Worm (Caenorhabditis elegans) whole organism, L1 larva: ENCODE measurements around the gene C07D10.5.

ENCODE experiments used
- C04F5.9 ChIP-seq: sonication (generic microtip); optimal IDR thresholded peaks from 2 replicates; lab custom pipeline; 2016; ENCODE audit warnings: missing genetic modification characterization, missing compliant biosample characterization
- C16A3.4 ChIP-seq: fragments of 150-350 bp; optimal IDR thresholded peaks from 2 replicates; lab custom pipeline; 2014; ENCODE audit warnings: missing biosample characterization, missing genetic modification characterization
- aha-1 ChIP-seq: fragments of 150-350 bp; optimal IDR thresholded peaks from 2 replicates; lab custom pipeline; 2014; ENCODE audit warnings: missing biosample characterization, missing genetic modification characterization
- alr-1 ChIP-seq: fragments of 200-800 bp; sonication (Bioruptor generic); optimal IDR thresholded peaks from 2 replicates; lab custom pipeline; 2018; ENCODE audit warnings: borderline replicate concordance, mild to moderate bottlenecking, missing genetic modification characterization, missing compliant biosample characterization
- blmp-1 ChIP-seq: fragments of 150-350 bp; optimal IDR thresholded peaks from 2 replicates; lab custom pipeline; 2014; ENCODE audit warnings: missing biosample characterization, missing genetic modification characterization
- ceh-63 ChIP-seq: fragments of 200-800 bp; sonication (Bioruptor generic); optimal IDR thresholded peaks from 2 replicates; lab custom pipeline; 2018; ENCODE audit warnings: mild to moderate bottlenecking, missing genetic modification characterization, missing compliant biosample characterization
- ceh-90 ChIP-seq: sonication (generic microtip); optimal IDR thresholded peaks from 2 replicates; lab custom pipeline; 2016; ENCODE audit warnings: missing genetic modification characterization, missing compliant biosample characterization
- ces-1 ChIP-seq: fragments of 150-350 bp; optimal IDR thresholded peaks from 2 replicates; lab custom pipeline; 2014; ENCODE audit warnings: missing biosample characterization, missing genetic modification reagents, missing genetic modification characterization
- dsc-1 ChIP-seq: sonication (generic microtip); optimal IDR thresholded peaks from 2 replicates; lab custom pipeline; 2016; ENCODE audit warnings: mild to moderate bottlenecking, missing genetic modification characterization, missing compliant biosample characterization
- elt-3 ChIP-seq, 6 experiments: fragments of 150-350 bp in 1 of 6; sonication (generic microtip); optimal IDR thresholded peaks; 2 replicates each; lab custom pipeline; 2017 to 2018; ENCODE audit warnings: missing biosample characterization in 6 of 6, missing genetic modification characterization in 6 of 6, inconsistent platforms in 1 of 6
- ets-5 ChIP-seq: fragments of 200-800 bp; sonication (Bioruptor generic); IDR thresholded peaks from 2 replicates; pipeline ENCODE4 v1.3.6; 2022; ENCODE audit warnings: missing genetic modification characterization, missing compliant biosample characterization
- fkh-4 ChIP-seq: sonication (generic microtip); optimal IDR thresholded peaks from 2 replicates; lab custom pipeline; 2016; ENCODE audit warnings: missing compliant biosample characterization, missing genetic modification characterization, borderline replicate concordance
- fkh-8 ChIP-seq: sonication (generic microtip); optimal IDR thresholded peaks from 2 replicates; lab custom pipeline; 2016; ENCODE audit warnings: mild to moderate bottlenecking, missing genetic modification characterization, missing compliant biosample characterization
- grh-1 ChIP-seq: fragments of 200-800 bp; sonication (Bioruptor generic); IDR thresholded peaks from 2 replicates; pipeline ENCODE4 v1.3.6; 2022; ENCODE audit warnings: missing genetic modification reagents, missing genetic modification characterization, missing compliant biosample characterization
- isw-1 ChIP-seq: fragments of 200-800 bp; sonication (Bioruptor generic); IDR thresholded peaks from 2 replicates; pipeline ENCODE4 v1.3.6; 2022; ENCODE audit warnings: missing genetic modification characterization, missing compliant biosample characterization
- lin-14 ChIP-seq: fragments of 200-800 bp; sonication (Bioruptor generic); optimal IDR thresholded peaks from 2 replicates; lab custom pipeline; 2018; ENCODE audit warnings: mild to moderate bottlenecking, missing genetic modification characterization, moderate library complexity, missing compliant biosample characterization
- lin-15B ChIP-seq: fragments of 150-350 bp; sonication (generic microtip); optimal IDR thresholded peaks from 3 replicates; lab custom pipeline; 2014; ENCODE audit warnings: missing biosample characterization, missing genetic modification characterization
- lir-3 ChIP-seq: sonication (generic microtip); optimal IDR thresholded peaks from 2 replicates; lab custom pipeline; 2016; ENCODE audit warnings: mild to moderate bottlenecking, missing genetic modification characterization, moderate library complexity, missing compliant biosample characterization; ENCODE audit not compliant: poor library complexity
- lsy-2 ChIP-seq, 2 experiments: fragments of 150-350 bp; optimal IDR thresholded peaks; 2 replicates each; lab custom pipeline; 2014; ENCODE audit warnings: missing biosample characterization in 2 of 2, missing genetic modification characterization in 2 of 2
- mef-2 ChIP-seq: fragments of 150-350 bp; optimal IDR thresholded peaks from 2 replicates; lab custom pipeline; 2014; ENCODE audit warnings: missing biosample characterization, missing genetic modification characterization
- mep-1 ChIP-seq: fragments of 150-350 bp; optimal IDR thresholded peaks from 2 replicates; lab custom pipeline; 2014; ENCODE audit warnings: missing biosample characterization, missing genetic modification characterization
- nhr-19 ChIP-seq: fragments of 200-800 bp; sonication (Bioruptor generic); conservative IDR thresholded peaks from 2 replicates; pipeline ENCODE4 v1.3.6; 2022; ENCODE audit warnings: missing genetic modification characterization, missing compliant biosample characterization
- nhr-20 ChIP-seq: sonication (generic microtip); optimal IDR thresholded peaks from 2 replicates; lab custom pipeline; 2016; ENCODE audit warnings: mild to moderate bottlenecking, missing genetic modification characterization, missing compliant biosample characterization
- nhr-28 ChIP-seq: fragments of 150-350 bp; optimal IDR thresholded peaks from 2 replicates; lab custom pipeline; 2014; ENCODE audit warnings: missing biosample characterization, missing genetic modification characterization
- nhr-47 ChIP-seq: sonication (generic microtip); optimal IDR thresholded peaks from 2 replicates; lab custom pipeline; 2016; ENCODE audit warnings: mild to moderate bottlenecking, missing genetic modification characterization, moderate library complexity, missing compliant biosample characterization
- nhr-71 ChIP-seq: sonication (generic microtip); optimal IDR thresholded peaks from 2 replicates; lab custom pipeline; 2016; ENCODE audit warnings: mild to moderate bottlenecking, missing genetic modification characterization, moderate library complexity, missing compliant biosample characterization
- nhr-84 ChIP-seq: sonication (generic microtip); optimal IDR thresholded peaks from 2 replicates; lab custom pipeline; 2017; ENCODE audit warnings: missing biosample characterization, missing genetic modification characterization
- nhr-85 ChIP-seq: sonication (generic microtip); peaks from one replicate; lab custom pipeline; 2016; ENCODE audit warnings: missing genetic modification characterization, inconsistent platforms, missing compliant biosample characterization
- nhr-90 ChIP-seq: sonication (generic microtip); optimal IDR thresholded peaks from 2 replicates; lab custom pipeline; 2016; ENCODE audit warnings: mild to moderate bottlenecking, missing genetic modification characterization, missing compliant biosample characterization; ENCODE audit not compliant: poor library complexity
- pax-3 ChIP-seq: fragments of 200-800 bp; sonication (Bioruptor generic); optimal IDR thresholded peaks from 2 replicates; lab custom pipeline; 2018; ENCODE audit warnings: mild to moderate bottlenecking, missing genetic modification characterization, moderate library complexity, missing compliant biosample characterization
- rnt-1 ChIP-seq: sonication (generic microtip); optimal IDR thresholded peaks from 2 replicates; lab custom pipeline; 2016; ENCODE audit warnings: mild to moderate bottlenecking, missing genetic modification characterization, moderate library complexity, missing compliant biosample characterization
- skn-1 ChIP-seq: fragments of 150-350 bp; optimal IDR thresholded peaks from 2 replicates; lab custom pipeline; 2014; ENCODE audit warnings: missing biosample characterization, missing genetic modification characterization
- snpc-4 ChIP-seq: fragments of 150-350 bp; optimal IDR thresholded peaks from 2 replicates; lab custom pipeline; 2014; ENCODE audit warnings: missing biosample characterization, missing genetic modification characterization
- snu-23 ChIP-seq: sonication (generic microtip); optimal IDR thresholded peaks from 2 replicates; lab custom pipeline; 2016; ENCODE audit warnings: missing genetic modification characterization, missing compliant biosample characterization
- sptf-1 ChIP-seq: fragments of 150-350 bp; optimal IDR thresholded peaks from 2 replicates; lab custom pipeline; 2014; ENCODE audit warnings: missing biosample characterization, missing genetic modification characterization
- tbx-2 ChIP-seq: sonication (generic microtip); optimal IDR thresholded peaks from 2 replicates; lab custom pipeline; 2016; ENCODE audit warnings: missing genetic modification characterization, missing compliant biosample characterization
- unc-86 ChIP-seq: sonication (generic microtip); optimal IDR thresholded peaks from 2 replicates; lab custom pipeline; 2016; ENCODE audit warnings: missing genetic modification characterization, missing compliant biosample characterization
- vab-15 ChIP-seq: sonication (generic microtip); optimal IDR thresholded peaks from 2 replicates; lab custom pipeline; 2017; ENCODE audit warnings: missing genotype, mild to moderate bottlenecking, missing genetic modification characterization, missing compliant biosample characterization
- zip-4 ChIP-seq: fragments of 200-800 bp; sonication (Bioruptor generic); optimal IDR thresholded peaks from 2 replicates; lab custom pipeline; 2018; ENCODE audit warnings: mild to moderate bottlenecking, missing genetic modification characterization, moderate library complexity, missing compliant biosample characterization
- ztf-11 ChIP-seq, 2 experiments: sonication (generic microtip); optimal IDR thresholded peaks; 2 replicates each; lab custom pipeline; 2016 to 2017; ENCODE audit warnings: missing genetic modification characterization in 2 of 2, missing biosample characterization in 1 of 2, missing compliant biosample characterization in 1 of 2
- ztf-4 ChIP-seq: fragments of 150-350 bp; optimal IDR thresholded peaks from 2 replicates; lab custom pipeline; 2014; ENCODE audit warnings: missing biosample characterization, missing genetic modification characterization

Gene C07D10.5

DNA sequence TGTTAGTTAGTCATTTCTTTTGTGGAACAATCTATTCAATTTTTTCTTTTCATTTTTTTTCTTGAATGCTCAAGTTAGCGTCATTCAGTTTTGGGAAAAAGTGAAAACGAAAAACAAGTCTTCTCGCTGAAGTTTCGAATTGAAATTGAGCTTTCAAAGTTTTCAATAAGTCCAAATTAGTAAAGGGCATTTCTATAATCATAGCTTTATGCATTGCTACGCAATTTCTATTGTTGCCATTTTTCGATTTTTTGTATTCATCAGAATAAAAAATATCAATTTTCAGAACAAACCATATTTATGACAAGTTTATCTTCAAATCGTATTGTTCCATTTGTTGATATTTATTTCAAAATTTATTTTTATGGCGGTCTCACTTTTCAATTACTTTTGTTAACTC is 26.8 kb downstream of the C07D10.5 start, which contains the start of gene srd-55:
Gene srd-55, plus strand, starts transcription at position 301 of the 400 bp plus-strand sequence.
- TF ChIP-seq mep-1 (tag; lab: Kevin White, UChicago) = no peak
- TF ChIP-seq nhr-47 (tag; lab: Kevin White, UChicago) = no peak
- TF ChIP-seq ets-5 (GFP tag; lab: Robert Waterston, UW) = no peak
- no peak for TF ChIP-seq lin-15B (tag; lab: Kevin White, UChicago)
- no peak for TF ChIP-seq sptf-1
- no peak for TF ChIP-seq ceh-63 (GFP tag; lab: Kevin White, UChicago)
- no peak for TF ChIP-seq ceh-90 (tag; lab: Kevin White, UChicago)
- TF ChIP-seq, all 84 proteins: peak for 0

DNA sequence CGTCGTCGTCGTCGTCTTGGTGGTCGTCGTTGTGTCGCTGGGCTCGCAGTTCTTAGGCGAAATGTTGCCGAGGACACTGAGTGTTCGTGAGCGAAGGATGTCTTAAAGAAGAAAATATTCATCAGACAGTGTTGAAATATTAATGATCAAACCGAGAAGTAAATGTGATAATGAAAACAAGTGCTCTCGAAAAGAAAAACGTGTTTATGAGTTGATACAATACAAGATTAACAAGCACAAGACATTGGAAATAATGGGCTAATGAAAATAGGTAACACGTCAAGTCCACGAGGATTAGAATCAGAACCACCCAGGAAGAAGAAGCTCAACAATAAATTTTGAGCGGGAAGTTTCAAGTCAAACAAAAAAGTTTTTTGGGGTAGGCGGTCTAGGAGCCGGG is 30.6 kb downstream of the C07D10.5 start, which contains the start of gene K02A2.5:
Gene K02A2.5, minus strand, starts transcription at position 101 of the 400 bp plus-strand sequence.
- TF ChIP-seq isw-1 (no peak), fkh-4 (tag; lab: Kevin White, UChicago) (no peak), C16A3.4 (tag; lab: Kevin White, UChicago) (no peak), nhr-19 (GFP tag; lab: Robert Waterston, UW) (no peak), ztf-11 (tag; optimal IDR thresholded peaks at IDR 0.05; lab: Kevin White, UChicago) (no peak), alr-1 (tag; lab: Kevin White, UChicago) (no peak), lir-3 (tag; lab: Kevin White, UChicago) (no peak), snu-23 (GFP tag; lab: Kevin White, UChicago) (no peak), aha-1 (tag; lab: Kevin White, UChicago) (no peak)

DNA sequence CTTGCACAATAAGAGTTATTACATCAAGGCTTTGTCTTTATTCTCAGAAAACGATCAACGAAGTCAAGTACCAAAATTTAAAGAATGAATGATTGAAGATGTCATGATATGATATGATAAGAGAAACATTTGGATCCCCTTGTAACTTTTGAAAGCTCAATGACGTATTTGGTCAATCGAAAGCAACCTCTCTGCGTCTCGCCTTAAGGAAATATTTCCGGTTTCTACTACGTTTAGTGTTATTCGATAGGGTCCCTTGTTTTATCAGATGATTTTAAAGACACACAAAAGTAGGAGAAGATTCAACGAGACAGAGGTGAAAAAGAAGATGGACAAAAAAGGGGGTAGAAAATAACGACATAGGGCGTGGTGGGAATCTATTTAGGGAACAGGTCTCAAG is 31.9 kb downstream of the C07D10.5 start:
- TF ChIP-seq grh-1 (GFP tag; lab: Robert Waterston, UW) = peak; percentile 36; the same call in 1 of the 2 replicates
- peak; percentile 44 for TF ChIP-seq lin-14 (GFP tag; lab: Kevin White, UChicago)
- TF ChIP-seq nhr-85 (tag; lab: Kevin White, UChicago) = peak; percentile 91
- TF ChIP-seq blmp-1 (tag; lab: Kevin White, UChicago) = peak; percentile 76
- no peak for TF ChIP-seq ces-1 (GFP tag; lab: Kevin White, UChicago)
- TF ChIP-seq dsc-1 (tag; lab: Kevin White, UChicago) = peak; percentile 12
- no peak for TF ChIP-seq nhr-84 (tag; lab: Kevin White, UChicago)
- peak; percentile 59 for TF ChIP-seq nhr-71 (tag; lab: Kevin White, UChicago)
- no peak for TF ChIP-seq zip-4 (GFP tag; lab: Kevin White, UChicago)
- no peak for TF ChIP-seq fkh-8
- peak; percentile 14 for TF ChIP-seq snu-23 (GFP tag; lab: Kevin White, UChicago)
- peak; percentile 37 for TF ChIP-seq tbx-2 (tag; lab: Kevin White, UChicago)
- peak in 5 of 6 experiments; percentile 32 to 73 (median 61) for TF ChIP-seq elt-3 (tag; optimal IDR thresholded peaks at IDR 0.05; lab: Kevin White, UChicago)
- TF ChIP-seq nhr-20 (tag; lab: Kevin White, UChicago) = peak; percentile 49
- peak; percentile 18 for TF ChIP-seq nhr-19 (GFP tag; lab: Robert Waterston, UW)

DNA sequence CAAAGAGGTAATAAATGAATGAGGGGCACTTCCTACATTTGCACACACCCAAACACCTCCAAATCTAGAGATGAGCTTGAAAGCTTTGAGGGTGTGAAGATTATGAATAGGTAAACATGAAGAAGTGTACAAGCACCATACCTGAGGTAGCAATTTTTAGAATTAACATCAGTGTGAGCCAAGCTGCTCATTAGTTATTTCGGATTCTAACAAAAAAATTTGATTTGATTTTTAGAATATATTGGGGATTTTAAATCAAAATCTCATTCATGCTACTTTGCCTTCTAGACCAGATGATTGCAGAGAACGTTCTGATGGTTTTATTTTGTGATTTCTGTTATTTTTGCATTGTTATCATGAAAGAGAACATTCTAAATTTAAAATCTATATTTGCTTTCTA is 32.4 kb downstream of the C07D10.5 start:
- TF ChIP-seq ceh-90 (tag; lab: Kevin White, UChicago) = no peak
- TF ChIP-seq C04F5.9 = no peak
- TF ChIP-seq snpc-4 (tag; lab: Kevin White, UChicago) = no peak
- TF ChIP-seq nhr-28 (tag; lab: Kevin White, UChicago) = no peak
- no peak for TF ChIP-seq vab-15
- no peak for TF ChIP-seq zip-4 (GFP tag; lab: Kevin White, UChicago)
- TF ChIP-seq lin-14 (GFP tag; lab: Kevin White, UChicago) = no peak
- no peak for TF ChIP-seq rnt-1
- TF ChIP-seq lsy-2 (tag; optimal IDR thresholded peaks at IDR 0.05; lab: Kevin White, UChicago) = no peak
- TF ChIP-seq blmp-1 (tag; lab: Kevin White, UChicago) = no peak
- TF ChIP-seq mep-1 (tag; lab: Kevin White, UChicago) = no peak
- TF ChIP-seq alr-1 (tag; lab: Kevin White, UChicago) = no peak
- TF ChIP-seq unc-86 (tag; lab: Kevin White, UChicago) = no peak
- no peak for TF ChIP-seq mef-2 (tag; lab: Kevin White, UChicago)
- no peak for TF ChIP-seq lin-15B (tag; lab: Kevin White, UChicago)
- TF ChIP-seq aha-1 (tag; lab: Kevin White, UChicago) = no peak
- no peak for TF ChIP-seq ztf-4 (tag; lab: Kevin White, UChicago)
- no peak for TF ChIP-seq pax-3 (tag; lab: Kevin White, UChicago)
- TF ChIP-seq skn-1 (tag; lab: Kevin White, UChicago) = no peak
- no peak for TF ChIP-seq nhr-90 (tag; lab: Kevin White, UChicago)
